Worm (Caenorhabditis elegans) whole organism, L4/young adult: ENCODE measurements around the gene Y66D12A.19.

Experiments used
- dao-5 ChIP-seq: sonication (generic microtip); optimal IDR thresholded peaks from 2 replicates; lab custom pipeline; 2016; ENCODE audit warnings: missing genotype, missing genetic modification characterization, moderate library complexity, missing compliant biosample characterization
- him-1 ChIP-seq: sonication (generic microtip); optimal IDR thresholded peaks from 2 replicates; lab custom pipeline; 2016; ENCODE audit warnings: missing genotype, missing genetic modification reagents, missing genetic modification characterization, missing compliant biosample characterization

ce11 chrIII:11477307-11477706 is 31.6 kb upstream of the Y66D12A.19 start:
- no peak for TF ChIP-seq dao-5 (tag; lab: Kevin White, UChicago)
- no peak for TF ChIP-seq him-1 (tag; lab: Kevin White, UChicago)
